Fruit fly (Drosophila melanogaster) whole organism, adult: ENCODE data around the gene CG9582.
A peak's percentile ranks its signal among the peaks of the same experiment; 100 is the strongest.

Experiments used
- CG11617 ChIP-seq: fragments of 200-800 bp; sonication (Bioruptor generic); optimal IDR thresholded peaks from 2 replicates; lab custom pipeline; 2017; ENCODE audit warnings: mild to moderate bottlenecking, missing biosample characterization, missing genetic modification reagents, missing genetic modification characterization
- CG12768 ChIP-seq: fragments of 200-800 bp; sonication (Bioruptor generic); optimal IDR thresholded peaks from 2 replicates; lab custom pipeline; 2017; ENCODE audit warnings: missing biosample characterization, missing genetic modification characterization, mild to moderate bottlenecking, moderate library complexity, missing genetic modification reagents
- CG14711 ChIP-seq: fragments of 200-800 bp; sonication (Bioruptor generic); optimal IDR thresholded peaks from 2 replicates; lab custom pipeline; 2018; ENCODE audit warnings: missing biosample characterization, mild to moderate bottlenecking, missing genetic modification characterization, moderate library complexity
- CG1620 ChIP-seq: fragments of 200-800 bp; sonication (Bioruptor generic); optimal IDR thresholded peaks from 2 replicates; lab custom pipeline; 2016; ENCODE audit warnings: missing biosample characterization, missing genetic modification characterization
- CG33017 ChIP-seq: fragments of 200-800 bp; sonication (Bioruptor generic); optimal IDR thresholded peaks from 2 replicates; lab custom pipeline; 2018; ENCODE audit warnings: missing biosample characterization, mild to moderate bottlenecking, missing genetic modification characterization, moderate library complexity
- CG5204 ChIP-seq: fragments of 200-800 bp; sonication (Bioruptor generic); optimal IDR thresholded peaks from 2 replicates; lab custom pipeline; 2016; ENCODE audit warnings: missing biosample characterization, missing genetic modification characterization
- CG7045 ChIP-seq: fragments of 200-800 bp; sonication (Bioruptor generic); optimal IDR thresholded peaks from 2 replicates; lab custom pipeline; 2017; ENCODE audit warnings: missing biosample characterization, mild to moderate bottlenecking, missing genetic modification characterization
- CG7101 ChIP-seq: fragments of 200-800 bp; sonication (Bioruptor generic); optimal IDR thresholded peaks from 2 replicates; lab custom pipeline; 2018; ENCODE audit warnings: missing biosample characterization, mild to moderate bottlenecking, missing genetic modification characterization, moderate library complexity
- Clk ChIP-seq: fragments of 200-800 bp; sonication (Bioruptor generic); optimal IDR thresholded peaks from 2 replicates; lab custom pipeline; 2017; ENCODE audit warnings: missing biosample characterization, missing genetic modification characterization
- Crg-1 ChIP-seq: fragments of 200-800 bp; sonication (Bioruptor generic); optimal IDR thresholded peaks from 2 replicates; lab custom pipeline; 2016; ENCODE audit warnings: missing biosample characterization, missing genetic modification characterization
- Hr96 ChIP-seq: fragments of 200-800 bp; sonication (Bioruptor generic); optimal IDR thresholded peaks from 2 replicates; lab custom pipeline; 2016; ENCODE audit warnings: missing biosample characterization, missing genetic modification characterization
- Mnt ChIP-seq: fragments of 200-800 bp; sonication (Bioruptor generic); optimal IDR thresholded peaks from 2 replicates; lab custom pipeline; 2016; ENCODE audit warnings: missing biosample characterization, mild to moderate bottlenecking, missing genetic modification characterization
- bab1 ChIP-seq: fragments of 200-800 bp; sonication (Bioruptor generic); optimal IDR thresholded peaks from 3 replicates; lab custom pipeline; 2019; ENCODE audit warnings: missing biosample characterization, mild to moderate bottlenecking, missing genetic modification characterization, moderate library complexity
- cic ChIP-seq: fragments of 200-800 bp; sonication (Bioruptor generic); optimal IDR thresholded peaks from 2 replicates; lab custom pipeline; 2017; ENCODE audit warnings: missing biosample characterization, mild to moderate bottlenecking, missing genetic modification characterization, moderate library complexity
- cnc ChIP-seq, 2 experiments: fragments of >200 bp; optimal IDR thresholded peaks; 2 replicates each; lab custom pipeline; 2017
- kay ChIP-seq: fragments of 200-800 bp; sonication (Bioruptor generic); peaks from one replicate; lab custom pipeline; 2016; ENCODE audit warnings: missing biosample characterization, missing genetic modification characterization, borderline replicate concordance
- ovo ChIP-seq: fragments of 200-800 bp; sonication (Bioruptor generic); optimal IDR thresholded peaks from 2 replicates; lab custom pipeline; 2016; ENCODE audit warnings: missing biosample characterization, missing genetic modification characterization
- pad ChIP-seq: fragments of 200-800 bp; sonication (Bioruptor generic); optimal IDR thresholded peaks from 3 replicates; lab custom pipeline; 2017; ENCODE audit warnings: missing biosample characterization, missing genetic modification characterization, mild to moderate bottlenecking, moderate library complexity, missing genetic modification reagents
- tj ChIP-seq: fragments of 200-800 bp; sonication (Bioruptor generic); optimal IDR thresholded peaks from 3 replicates; lab custom pipeline; 2017; ENCODE audit warnings: missing biosample characterization, mild to moderate bottlenecking, missing genetic modification characterization, moderate library complexity
- toe ChIP-seq: fragments of 200-800 bp; sonication (Bioruptor generic); optimal IDR thresholded peaks from 2 replicates; lab custom pipeline; 2016; ENCODE audit warnings: missing biosample characterization, missing genetic modification characterization

The CG9582 gene

dm6 chr2L:9013968-9014367 is 17.7 kb downstream of the CG9582 start, which contains the start of gene Rcd-1r:
Gene Rcd-1r, minus strand, starts transcription at chr2L:9014068.
- no peak for TF ChIP-seq CG14711

- TF ChIP-seq CG11617 (GFP tag; lab: Kevin White, UChicago) (no peak), pad (GFP tag; lab: Kevin White, UChicago) (no peak), CG12768 (GFP tag; lab: Kevin White, UChicago) (no peak), Hr96 (GFP tag; lab: Kevin White, UChicago) (no peak), kay (GFP tag; lab: Kevin White, UChicago) (peak; percentile 39), cnc (optimal IDR thresholded peaks at IDR 0.05; lab: Kevin White, UChicago) (no peak), toe (GFP tag; lab: Kevin White, UChicago) (no peak), CG5204 (GFP tag; lab: Kevin White, UChicago) (no peak), cic (GFP tag; lab: Kevin White, UChicago) (peak; percentile 82), Mnt (GFP tag; lab: Kevin White, UChicago) (no peak), Crg-1 (GFP tag; lab: Kevin White, UChicago) (no peak), tj (no peak), CG1620 (GFP tag; lab: Kevin White, UChicago) (no peak), CG33017 (tag; lab: Kevin White, UChicago) (peak; percentile 31), CG7101 (tag; lab: Kevin White, UChicago) (no peak), CG14711 (no peak)
Observed at dm6 chr2L:9011543-9012238, 19.9 kb downstream of the CG9582 start, which contains the start of gene CG13102. Gene CG13102, plus strand, starts transcription at chr2L:9012188.

- TF ChIP-seq CG7045 (GFP tag; lab: Kevin White, UChicago): peak; percentile 46
- peak; percentile 35 for TF ChIP-seq CG12768 (GFP tag; lab: Kevin White, UChicago)
- no peak for TF ChIP-seq CG5204 (GFP tag; lab: Kevin White, UChicago)
- peak; percentile 74 for TF ChIP-seq kay (GFP tag; lab: Kevin White, UChicago)
- TF ChIP-seq toe (GFP tag; lab: Kevin White, UChicago): no peak
- peak; percentile 60 for TF ChIP-seq cic (GFP tag; lab: Kevin White, UChicago)
- TF ChIP-seq CG7101 (tag; lab: Kevin White, UChicago): peak; percentile 11
- TF ChIP-seq CG33017 (tag; lab: Kevin White, UChicago): peak; percentile 39
- no peak for TF ChIP-seq cnc (optimal IDR thresholded peaks at IDR 0.05; lab: Kevin White, UChicago)
- peak; percentile 10 for TF ChIP-seq tj
- no peak for TF ChIP-seq pad (GFP tag; lab: Kevin White, UChicago)
- no peak for TF ChIP-seq Crg-1 (GFP tag; lab: Kevin White, UChicago)
- no peak for TF ChIP-seq bab1 (GFP tag; lab: Kevin White, UChicago)
- no peak for TF ChIP-seq Hr96 (GFP tag; lab: Kevin White, UChicago)
- TF ChIP-seq ovo (GFP tag; lab: Kevin White, UChicago): no peak
Observed at dm6 chr2L:9010267-9010666, 21.4 kb downstream of the CG9582 start, which contains the start of gene CG9568. Gene CG9568, plus strand, starts transcription at chr2L:9010583.

DNA sequence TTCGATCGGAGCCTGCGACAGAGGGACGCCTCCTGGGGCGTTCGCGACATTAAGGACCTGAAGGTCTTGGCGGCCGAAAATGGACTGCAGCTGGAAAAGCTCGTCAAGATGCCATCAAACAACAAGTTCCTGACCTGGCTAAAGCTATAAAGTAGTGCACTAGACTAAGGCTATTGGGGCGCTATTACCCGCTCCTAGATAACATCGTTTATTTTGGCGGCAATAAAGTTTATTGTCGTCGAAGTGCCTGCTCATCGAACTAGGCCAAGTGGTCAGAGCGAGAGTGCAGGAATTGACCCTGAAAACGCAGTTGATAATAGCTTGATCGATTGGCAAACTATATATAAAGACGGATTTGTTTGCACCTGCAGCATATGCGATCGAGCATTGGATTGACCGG is 33.4 kb downstream of the CG9582 start, which contains the start of gene Try29F:
Gene Try29F, plus strand, starts transcription at position 301 of the 400 bp plus-strand sequence.
- TF ChIP-seq Hr96 (GFP tag; lab: Kevin White, UChicago) (no peak), cnc (optimal IDR thresholded peaks at IDR 0.05; lab: Kevin White, UChicago) (no peak), CG14711 (no peak), CG7101 (tag; lab: Kevin White, UChicago) (no peak), CG7045 (GFP tag; lab: Kevin White, UChicago) (no peak), CG5204 (GFP tag; lab: Kevin White, UChicago) (no peak), CG12768 (GFP tag; lab: Kevin White, UChicago) (no peak), Crg-1 (GFP tag; lab: Kevin White, UChicago) (no peak), CG33017 (tag; lab: Kevin White, UChicago) (no peak), bab1 (GFP tag; lab: Kevin White, UChicago) (no peak), tj (no peak), toe (GFP tag; lab: Kevin White, UChicago) (no peak), pad (GFP tag; lab: Kevin White, UChicago) (no peak)

dm6 chr2L:8997285-8997684 is 34.4 kb downstream of the CG9582 start, which contains the start of the genes alien and CG18661:
Gene alien, minus strand, starts transcription at chr2L:8997379.
Gene CG18661, plus strand, starts transcription at chr2L:8997605.
- TF ChIP-seq toe (GFP tag; lab: Kevin White, UChicago) (peak; percentile 89), ovo (GFP tag; lab: Kevin White, UChicago) (peak; percentile 28), CG11617 (GFP tag; lab: Kevin White, UChicago) (peak; percentile 56), cic (GFP tag; lab: Kevin White, UChicago) (peak; percentile 29), bab1 (GFP tag; lab: Kevin White, UChicago) (peak; percentile 71), CG1620 (GFP tag; lab: Kevin White, UChicago) (peak; percentile 76), Clk (GFP tag; lab: Kevin White, UChicago) (peak; percentile 92), CG7045 (GFP tag; lab: Kevin White, UChicago) (peak; percentile 80), cnc (optimal IDR thresholded peaks at IDR 0.05; lab: Kevin White, UChicago) (no peak), Hr96 (GFP tag; lab: Kevin White, UChicago) (peak; percentile 84), Mnt (GFP tag; lab: Kevin White, UChicago) (peak; percentile 55), pad (GFP tag; lab: Kevin White, UChicago) (peak; percentile 51), Crg-1 (GFP tag; lab: Kevin White, UChicago) (peak; percentile 59), CG5204 (GFP tag; lab: Kevin White, UChicago) (peak; percentile 88), tj (peak; percentile 36), kay (GFP tag; lab: Kevin White, UChicago) (peak; percentile 98), CG12768 (GFP tag; lab: Kevin White, UChicago) (peak; percentile 68), CG14711 (peak; percentile 74), CG7101 (tag; lab: Kevin White, UChicago) (peak; percentile 74), CG33017 (tag; lab: Kevin White, UChicago) (peak; percentile 31)
